Worm (Caenorhabditis elegans) whole organism, L2 larva: ENCODE data around the gene R193.2.
A peak's percentile ranks its signal among the peaks of the same experiment; 100 is the strongest.

Source experiments
- C34F6.9 ChIP-seq: fragments of 150-350 bp; optimal IDR thresholded peaks from 2 replicates; lab custom pipeline; 2014; ENCODE audit warnings: missing biosample characterization, missing genetic modification characterization
- R02D3.7 ChIP-seq: fragments of 150-350 bp; optimal IDR thresholded peaks from 2 replicates; lab custom pipeline; 2014; ENCODE audit warnings: missing biosample characterization, missing genetic modification characterization
- Y55F3AM.14 ChIP-seq: fragments of 200-800 bp; sonication (Bioruptor generic); optimal IDR thresholded peaks from 2 replicates; lab custom pipeline; 2018; ENCODE audit warnings: mild to moderate bottlenecking, missing genetic modification characterization, missing compliant biosample characterization
- ZK546.5 ChIP-seq: sonication (generic microtip); optimal IDR thresholded peaks from 2 replicates; lab custom pipeline; 2017; ENCODE audit warnings: missing biosample characterization, missing genetic modification characterization
- alr-1 ChIP-seq: fragments of 150-350 bp; optimal IDR thresholded peaks from 2 replicates; lab custom pipeline; 2014; ENCODE audit warnings: missing biosample characterization, missing genetic modification characterization
- aly-2 ChIP-seq: fragments of 150-350 bp; optimal IDR thresholded peaks from 2 replicates; lab custom pipeline; 2014; ENCODE audit warnings: missing biosample characterization, missing genetic modification characterization
- ama-1 ChIP-seq: fragments of 150-350 bp; optimal IDR thresholded peaks from 2 replicates; lab custom pipeline; 2018; ENCODE audit warnings: inconsistent platforms
- blmp-1 ChIP-seq: sonication (generic microtip); optimal IDR thresholded peaks from 2 replicates; lab custom pipeline; 2017; ENCODE audit warnings: missing genetic modification characterization, mild to moderate bottlenecking, missing compliant biosample characterization, antibody characterized with exemption, moderate library complexity; ENCODE audit not compliant: insufficient read depth
- crh-2 ChIP-seq: sonication (generic microtip); optimal IDR thresholded peaks from 2 replicates; lab custom pipeline; 2017; ENCODE audit warnings: missing biosample characterization, missing genetic modification characterization
- dmd-4 ChIP-seq: sonication (generic microtip); optimal IDR thresholded peaks from 2 replicates; lab custom pipeline; 2017; ENCODE audit warnings: missing biosample characterization, missing genetic modification characterization
- egl-27 ChIP-seq: sonication (generic microtip); optimal IDR thresholded peaks from 3 replicates; lab custom pipeline; 2017; ENCODE audit warnings: missing biosample characterization, missing genetic modification reagents, missing genetic modification characterization
- elt-1 ChIP-seq: fragments of 150-350 bp; optimal IDR thresholded peaks from 2 replicates; lab custom pipeline; 2014; ENCODE audit warnings: missing biosample characterization, missing genetic modification characterization
- elt-3 ChIP-seq: sonication (generic microtip); optimal IDR thresholded peaks from 2 replicates; lab custom pipeline; 2017; ENCODE audit warnings: missing biosample characterization, missing genetic modification characterization
- fos-1 ChIP-seq: fragments of 150-350 bp; optimal IDR thresholded peaks from 2 replicates; lab custom pipeline; 2014; ENCODE audit warnings: missing biosample characterization, missing genetic modification characterization
- gmeb-1 ChIP-seq: fragments of 150-350 bp; optimal IDR thresholded peaks from 2 replicates; lab custom pipeline; 2014; ENCODE audit warnings: missing biosample characterization, missing genetic modification characterization
- lin-13 ChIP-seq: fragments of 150-350 bp; optimal IDR thresholded peaks from 2 replicates; lab custom pipeline; 2014; ENCODE audit warnings: missing biosample characterization, missing genetic modification reagents, missing genetic modification characterization
- lin-39 ChIP-seq: fragments of 150-350 bp; optimal IDR thresholded peaks from 2 replicates; lab custom pipeline; 2014; ENCODE audit warnings: missing biosample characterization, missing genetic modification reagents, missing genetic modification characterization
- lsy-2 ChIP-seq, 2 experiments: fragments of 150-350 bp in 1 of 2; sonication (generic microtip) in 1 of 2; optimal IDR thresholded peaks; 2 replicates each; lab custom pipeline; 2014 to 2017; ENCODE audit warnings: missing biosample characterization in 2 of 2, missing genetic modification characterization in 2 of 2
- mab-5 ChIP-seq: fragments of 150-350 bp; optimal IDR thresholded peaks from 2 replicates; lab custom pipeline; 2014; ENCODE audit warnings: missing biosample characterization, missing genetic modification characterization
- mbf-1 ChIP-seq: sonication (generic microtip); optimal IDR thresholded peaks from 2 replicates; lab custom pipeline; 2017; ENCODE audit warnings: missing biosample characterization, missing genetic modification characterization
- mdl-1 ChIP-seq, 2 experiments: fragments of 150-350 bp in 1 of 2; sonication (generic microtip) in 1 of 2; optimal IDR thresholded peaks; 2 replicates each; lab custom pipeline; 2017; ENCODE audit warnings: missing biosample characterization in 2 of 2, missing genetic modification characterization in 2 of 2
- nhr-10 ChIP-seq: sonication (generic microtip); optimal IDR thresholded peaks from 2 replicates; lab custom pipeline; 2017; ENCODE audit warnings: missing biosample characterization, missing genetic modification characterization
- nhr-11 ChIP-seq: fragments of 150-350 bp; optimal IDR thresholded peaks from 2 replicates; lab custom pipeline; 2014; ENCODE audit warnings: missing biosample characterization, missing genetic modification characterization
- nhr-12 ChIP-seq: fragments of 150-350 bp; optimal IDR thresholded peaks from 2 replicates; lab custom pipeline; 2014; ENCODE audit warnings: missing biosample characterization, missing genetic modification characterization
- nhr-129 ChIP-seq: fragments of 150-350 bp; optimal IDR thresholded peaks from 2 replicates; lab custom pipeline; 2014; ENCODE audit warnings: missing biosample characterization, missing genetic modification characterization
- nhr-21 ChIP-seq: fragments of 150-350 bp; optimal IDR thresholded peaks from 2 replicates; lab custom pipeline; 2014; ENCODE audit warnings: missing biosample characterization, missing genetic modification characterization
- nhr-237 ChIP-seq: fragments of 150-350 bp; optimal IDR thresholded peaks from 2 replicates; lab custom pipeline; 2014; ENCODE audit warnings: missing biosample characterization, missing genetic modification characterization
- nhr-25 ChIP-seq: fragments of 150-350 bp; sonication (generic microtip); optimal IDR thresholded peaks from 3 replicates; lab custom pipeline; 2014; ENCODE audit warnings: missing biosample characterization, missing genetic modification characterization
- nhr-6 ChIP-seq: fragments of 150-350 bp; optimal IDR thresholded peaks from 2 replicates; lab custom pipeline; 2014; ENCODE audit warnings: missing biosample characterization, missing genetic modification characterization
- nhr-77 ChIP-seq: fragments of 150-350 bp; optimal IDR thresholded peaks from 2 replicates; lab custom pipeline; 2014; ENCODE audit warnings: missing biosample characterization, missing genetic modification characterization
- peb-1 ChIP-seq: fragments of 150-350 bp; optimal IDR thresholded peaks from 2 replicates; lab custom pipeline; 2014; ENCODE audit warnings: missing biosample characterization, missing genetic modification characterization
- sem-4 ChIP-seq: fragments of 150-350 bp; optimal IDR thresholded peaks from 2 replicates; lab custom pipeline; 2014; ENCODE audit warnings: missing biosample characterization, missing genetic modification reagents, missing genetic modification characterization
- skn-1 ChIP-seq: sonication (generic microtip); optimal IDR thresholded peaks from 2 replicates; lab custom pipeline; 2017; ENCODE audit warnings: missing biosample characterization, missing genetic modification characterization
- sma-3 ChIP-seq: sonication (generic microtip); optimal IDR thresholded peaks from 2 replicates; lab custom pipeline; 2016; ENCODE audit warnings: missing genetic modification reagents, missing genetic modification characterization, missing compliant biosample characterization
- sma-9 ChIP-seq, 2 experiments: fragments of 150-350 bp in 1 of 2; sonication (generic microtip) in 1 of 2; optimal IDR thresholded peaks; 2 replicates each; lab custom pipeline; 2014 to 2016; ENCODE audit warnings: missing genetic modification characterization in 2 of 2, mild to moderate bottlenecking in 1 of 2, missing biosample characterization in 1 of 2, missing compliant biosample characterization in 1 of 2, missing genetic modification reagents in 1 of 2, moderate library complexity in 1 of 2
- snpc-4 ChIP-seq: fragments of 150-350 bp; optimal IDR thresholded peaks from 2 replicates; lab custom pipeline; 2014; ENCODE audit warnings: missing biosample characterization, missing genetic modification characterization
- unc-39 ChIP-seq: fragments of 150-350 bp; optimal IDR thresholded peaks from 2 replicates; lab custom pipeline; 2014; ENCODE audit warnings: missing biosample characterization, missing genetic modification characterization
- unc-55 ChIP-seq: fragments of 150-350 bp; sonication (generic microtip); optimal IDR thresholded peaks from 3 replicates; lab custom pipeline; 2014; ENCODE audit warnings: missing biosample characterization, missing genetic modification reagents, missing genetic modification characterization
- unc-62 ChIP-seq: fragments of 150-350 bp; optimal IDR thresholded peaks from 2 replicates; lab custom pipeline; 2014; ENCODE audit warnings: missing biosample characterization, missing genetic modification reagents, missing genetic modification characterization
- zag-1 ChIP-seq: fragments of 150-350 bp; optimal IDR thresholded peaks from 2 replicates; lab custom pipeline; 2014; ENCODE audit warnings: missing biosample characterization, missing genetic modification characterization
- ztf-11 ChIP-seq: sonication (generic microtip); optimal IDR thresholded peaks from 2 replicates; lab custom pipeline; 2017; ENCODE audit warnings: missing biosample characterization, missing genetic modification characterization
- ztf-4 ChIP-seq: fragments of 150-350 bp; optimal IDR thresholded peaks from 2 replicates; lab custom pipeline; 2014; ENCODE audit warnings: missing biosample characterization, missing genetic modification characterization

The R193.2 gene

ce11 chrX:1126207-1126606, 22.2 kb downstream of the R193.2 start:
- TF ChIP-seq sma-9 (GFP tag; optimal IDR thresholded peaks at IDR 0.05; lab: Kevin White, UChicago) (no peak), sma-9 (tag; optimal IDR thresholded peaks at IDR 0.05; lab: Kevin White, UChicago) (no peak), alr-1 (tag; lab: Kevin White, UChicago) (no peak), mab-5 (no peak), crh-2 (no peak), sem-4 (tag; lab: Kevin White, UChicago) (no peak), nhr-11 (tag; lab: Kevin White, UChicago) (no peak), unc-62 (GFP tag; lab: Kevin White, UChicago) (no peak), lsy-2 (tag; optimal IDR thresholded peaks at IDR 0.05; lab: Kevin White, UChicago) (no peak), nhr-25 (tag; lab: Kevin White, UChicago) (no peak), lin-13 (GFP tag; lab: Kevin White, UChicago) (no peak), nhr-129 (no peak), skn-1 (tag; lab: Kevin White, UChicago) (no peak), ztf-4 (tag; lab: Kevin White, UChicago) (no peak), peb-1 (no peak), dmd-4 (no peak), snpc-4 (tag; lab: Kevin White, UChicago) (no peak), egl-27 (no peak), zag-1 (tag; lab: Kevin White, UChicago) (no peak), nhr-10 (tag; lab: Kevin White, UChicago) (no peak)

- TF ChIP-seq egl-27 = no peak
- TF ChIP-seq lin-13 (GFP tag; lab: Kevin White, UChicago) = no peak
- no peak for TF ChIP-seq unc-55 (GFP tag; lab: Kevin White, UChicago)
- TF ChIP-seq sma-9 (GFP tag; optimal IDR thresholded peaks at IDR 0.05; lab: Kevin White, UChicago) = peak; percentile 11
- TF ChIP-seq sma-9 (tag; optimal IDR thresholded peaks at IDR 0.05; lab: Kevin White, UChicago) = no peak
- TF ChIP-seq nhr-6 = no peak
- peak; percentile 12 for TF ChIP-seq crh-2
- peak; percentile 50 for TF ChIP-seq fos-1 (tag; lab: Kevin White, UChicago)
- TF ChIP-seq ama-1 (lab: Kevin White, UChicago) = no peak
- no peak for TF ChIP-seq nhr-77 (tag; lab: Kevin White, UChicago)
- no peak for TF ChIP-seq nhr-21 (tag; lab: Kevin White, UChicago)
- no peak for TF ChIP-seq peb-1
- no peak for TF ChIP-seq mbf-1 (tag; lab: Kevin White, UChicago)
These were observed 23.0 kb downstream of the R193.2 start, which contains the start of gene lmp-2 for ce11 chrX:1125426-1125825. TSS of gene lmp-2 (plus strand) at chrX:1125615.

ce11 chrX:1124146-1124545, 24.2 kb downstream of the R193.2 start, which contains the start of gene C05D9.9:
TSS of gene C05D9.9 (minus strand) at chrX:1124246.
- TF ChIP-seq blmp-1 (tag; lab: Kevin White, UChicago) (peak; percentile 45), nhr-25 (tag; lab: Kevin White, UChicago) (peak; percentile 36), nhr-10 (tag; lab: Kevin White, UChicago) (no peak), gmeb-1 (tag; lab: Kevin White, UChicago) (no peak), nhr-129 (no peak), aly-2 (tag; lab: Kevin White, UChicago) (no peak), nhr-12 (tag; lab: Kevin White, UChicago) (no peak)

ce11 chrX:1123471-1123870, 24.9 kb downstream of the R193.2 start:
- peak; percentile 47 for TF ChIP-seq nhr-25 (tag; lab: Kevin White, UChicago)
- TF ChIP-seq ama-1 (lab: Kevin White, UChicago) = no peak
- no peak for TF ChIP-seq unc-62 (GFP tag; lab: Kevin White, UChicago)

ce11 chrX:1122198-1122597, 26.2 kb downstream of the R193.2 start:
- TF ChIP-seq gmeb-1 (tag; lab: Kevin White, UChicago) (no peak), mab-5 (peak; percentile 94), sma-3 (GFP tag; lab: Kevin White, UChicago) (peak; percentile 5), aly-2 (tag; lab: Kevin White, UChicago) (no peak), sma-9 (GFP tag; optimal IDR thresholded peaks at IDR 0.05; lab: Kevin White, UChicago) (peak; percentile 61), sma-9 (tag; optimal IDR thresholded peaks at IDR 0.05; lab: Kevin White, UChicago) (no peak), nhr-12 (tag; lab: Kevin White, UChicago) (no peak), nhr-21 (tag; lab: Kevin White, UChicago) (peak; percentile 30), lin-39 (peak; percentile 52), nhr-77 (tag; lab: Kevin White, UChicago) (no peak), lsy-2 (tag; optimal IDR thresholded peaks at IDR 0.05; lab: Kevin White, UChicago) (peak in 1 of 2 experiments; percentile 54), Y55F3AM.14 (GFP tag; lab: Kevin White, UChicago) (no peak), ZK546.5 (no peak), C34F6.9 (tag; lab: Kevin White, UChicago) (peak; percentile 67), elt-1 (tag; lab: Kevin White, UChicago) (no peak), ztf-11 (tag; lab: Kevin White, UChicago) (no peak), zag-1 (tag; lab: Kevin White, UChicago) (no peak), unc-62 (GFP tag; lab: Kevin White, UChicago) (peak; percentile 22), nhr-129 (peak; percentile 69), nhr-11 (tag; lab: Kevin White, UChicago) (no peak), R02D3.7 (tag; lab: Kevin White, UChicago) (no peak), mdl-1 (tag; optimal IDR thresholded peaks at IDR 0.05; lab: Kevin White, UChicago) (no peak), crh-2 (peak; percentile 79), nhr-237 (tag; lab: Kevin White, UChicago) (no peak), nhr-25 (tag; lab: Kevin White, UChicago) (peak; percentile 24), elt-3 (tag; lab: Kevin White, UChicago) (no peak), unc-39 (tag; lab: Kevin White, UChicago) (no peak), nhr-6 (peak; percentile 6), fos-1 (tag; lab: Kevin White, UChicago) (peak; percentile 21), peb-1 (no peak), alr-1 (tag; lab: Kevin White, UChicago) (no peak)
